Worm (Caenorhabditis elegans) whole organism, late embryonic: ENCODE results near the gene F21D9.2.

Experiments
- ahr-1 ChIP-seq: sonication (generic microtip); optimal IDR thresholded peaks from 2 replicates; lab custom pipeline; 2016; ENCODE audit warnings: missing genetic modification characterization, missing compliant biosample characterization
- ama-1 ChIP-seq: fragments of 150-350 bp; optimal IDR thresholded peaks from 2 replicates; lab custom pipeline; 2014
- ceh-30 ChIP-seq: fragments of 150-350 bp; optimal IDR thresholded peaks from 2 replicates; lab custom pipeline; 2014; ENCODE audit warnings: missing biosample characterization, missing genetic modification characterization
- dve-1 ChIP-seq: sonication (generic microtip); optimal IDR thresholded peaks from 2 replicates; lab custom pipeline; 2017; ENCODE audit warnings: antibody characterized with exemption, mild to moderate bottlenecking, missing genetic modification characterization, missing compliant biosample characterization
- elt-2 ChIP-seq: sonication (generic microtip); optimal IDR thresholded peaks from 2 replicates; lab custom pipeline; 2016; ENCODE audit warnings: missing genetic modification reagents, missing genetic modification characterization, missing compliant biosample characterization
- ets-4 ChIP-seq: sonication (generic microtip); optimal IDR thresholded peaks from 2 replicates; lab custom pipeline; 2016; ENCODE audit warnings: missing genetic modification characterization, missing compliant biosample characterization
- lin-11 ChIP-seq: fragments of 200-800 bp; sonication (Bioruptor generic); optimal IDR thresholded peaks from 2 replicates; lab custom pipeline; 2018; ENCODE audit warnings: mild to moderate bottlenecking, missing genetic modification characterization, missing compliant biosample characterization
- nhr-11 ChIP-seq: fragments of 150-350 bp; optimal IDR thresholded peaks from 2 replicates; lab custom pipeline; 2014; ENCODE audit warnings: missing biosample characterization, missing genetic modification characterization
- npax-4 ChIP-seq: sonication (generic microtip); optimal IDR thresholded peaks from 2 replicates; lab custom pipeline; 2016; ENCODE audit warnings: missing genetic modification characterization, missing compliant biosample characterization
- sdc-2 ChIP-seq: sonication (generic microtip); optimal IDR thresholded peaks from 2 replicates; lab custom pipeline; 2016; ENCODE audit warnings: missing genotype, missing genetic modification characterization, missing compliant biosample characterization
- tbx-2 ChIP-seq: sonication (generic microtip); optimal IDR thresholded peaks from 2 replicates; lab custom pipeline; 2016; ENCODE audit warnings: missing genetic modification characterization, missing compliant biosample characterization
- unc-3 ChIP-seq, 2 experiments: fragments of 200-800 bp in 1 of 2; sonication (Bioruptor generic) in 1 of 2; sonication (generic microtip) in 1 of 2; conservative IDR thresholded peaks in 1 of 2; optimal IDR thresholded peaks in 1 of 2; 2 replicates each; pipeline versions ENCODE4 v1.3.6 to Lab custom; 2016 to 2022; ENCODE audit warnings: missing compliant biosample characterization in 2 of 2, missing genetic modification characterization in 2 of 2, missing genetic modification reagents in 1 of 2
- unc-86 ChIP-seq: sonication (generic microtip); optimal IDR thresholded peaks from 2 replicates; lab custom pipeline; 2016; ENCODE audit warnings: missing genetic modification characterization, missing compliant biosample characterization

DNA sequence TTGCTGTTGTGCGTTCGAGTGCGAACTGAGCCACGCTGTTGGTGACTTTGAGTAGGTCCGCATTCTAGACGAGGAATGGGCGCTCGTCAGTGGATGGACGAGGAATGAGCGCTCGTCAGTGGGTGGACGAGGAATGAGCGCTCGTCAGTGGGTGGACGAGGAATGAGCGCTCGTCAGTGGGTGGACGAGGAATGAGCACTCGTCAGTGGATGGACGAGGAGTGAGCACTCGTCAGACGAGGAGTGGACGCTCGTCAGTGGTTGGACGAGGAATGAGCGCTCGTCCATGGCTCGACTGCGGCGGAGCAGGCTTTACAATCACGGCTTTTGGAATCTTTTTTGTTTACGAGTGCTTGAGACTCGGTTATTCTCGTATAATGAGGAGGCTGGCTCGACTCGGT lies 16.2 kb upstream of the F21D9.2 start:
- TF ChIP-seq npax-4 (tag; lab: Kevin White, UChicago), result no peak
- no peak for TF ChIP-seq lin-11 (tag; lab: Kevin White, UChicago)
- TF ChIP-seq ceh-30 (tag; lab: Kevin White, UChicago), result no peak
- no peak for TF ChIP-seq elt-2 (tag; lab: Kevin White, UChicago)
- no peak for TF ChIP-seq sdc-2 (tag; lab: Kevin White, UChicago)
- TF ChIP-seq tbx-2 (tag; lab: Kevin White, UChicago), result no peak
- no peak for TF ChIP-seq ahr-1 (tag; lab: Kevin White, UChicago)
- no peak for TF ChIP-seq unc-86 (tag; lab: Kevin White, UChicago)
- no peak for TF ChIP-seq ets-4 (tag; lab: Kevin White, UChicago)
- no peak for TF ChIP-seq unc-3 (GFP tag; conservative IDR thresholded peaks at IDR 0.05; lab: Robert Waterston, UW)
- TF ChIP-seq unc-3 (tag; optimal IDR thresholded peaks at IDR 0.05; lab: Kevin White, UChicago), result no peak
- TF ChIP-seq ama-1 (lab: Kevin White, UChicago), result no peak
- TF ChIP-seq nhr-11 (tag; lab: Kevin White, UChicago), result no peak
- no peak for TF ChIP-seq dve-1 (tag; lab: Kevin White, UChicago)
